Worm (Caenorhabditis elegans) whole organism, L4/young adult: ENCODE measurements around the gene sra-29.

Source experiments
- W03F9.2 ChIP-seq: fragments of 150-350 bp; optimal IDR thresholded peaks from 2 replicates; lab custom pipeline; 2014; ENCODE audit warnings: missing biosample characterization, missing genetic modification characterization
- dao-5 ChIP-seq: sonication (generic microtip); optimal IDR thresholded peaks from 2 replicates; lab custom pipeline; 2016; ENCODE audit warnings: missing genotype, missing genetic modification characterization, moderate library complexity, missing compliant biosample characterization
- him-1 ChIP-seq: sonication (generic microtip); optimal IDR thresholded peaks from 2 replicates; lab custom pipeline; 2016; ENCODE audit warnings: missing genotype, missing genetic modification reagents, missing genetic modification characterization, missing compliant biosample characterization

ce11 chrII:6562203-6562867, 13.2 kb downstream of the sra-29 start:
- no peak for TF ChIP-seq him-1 (tag; lab: Kevin White, UChicago)
- TF ChIP-seq W03F9.2 (tag; lab: Kevin White, UChicago): no peak
- TF ChIP-seq dao-5 (tag; lab: Kevin White, UChicago): no peak
